Fruit fly (Drosophila melanogaster): Measurements from ENCODE around the gene CG15545.

DNA sequence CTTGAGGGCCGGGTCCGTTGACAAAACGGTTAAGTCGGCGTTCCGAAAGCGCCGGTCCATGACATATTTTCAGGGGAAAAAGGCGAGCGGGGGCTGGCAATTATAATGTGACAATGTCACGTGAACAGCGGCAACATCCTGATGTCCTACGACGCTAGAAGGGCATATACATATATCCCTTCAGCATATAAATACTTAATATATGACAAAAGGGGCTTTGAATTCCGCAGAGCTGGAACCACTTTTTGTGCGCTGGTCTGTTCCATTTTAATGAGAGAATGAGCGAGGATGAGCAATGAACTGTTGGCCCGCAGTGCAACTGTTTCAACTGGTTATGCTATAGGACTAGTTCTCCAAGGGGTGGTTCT lies 11.6 kb downstream of the CG15545 start:
- TF ChIP-seq CG34376 (GFP tag; optimal IDR thresholded peaks at IDR 0.05) (no peak), Scr (GFP tag; IDR thresholded peaks at IDR 0.05; ENCODE audit: partially characterized antibody) (no peak), slou (GFP tag; optimal IDR thresholded peaks at IDR 0.05) (no peak), Hr51 (GFP tag; optimal IDR thresholded peaks at IDR 0.05) (no peak), D19A (tag; optimal IDR thresholded peaks at IDR 0.05) (no peak), CG7556 (GFP tag; optimal IDR thresholded peaks at IDR 0.05) (no peak), sqz (GFP tag; optimal IDR thresholded peaks at IDR 0.05) (no peak), fru (optimal IDR thresholded peaks at IDR 0.05) (no peak), insv (GFP tag; optimal IDR thresholded peaks at IDR 0.05) (no peak), usp (GFP tag; optimal IDR thresholded peaks at IDR 0.05) (no peak), Dek (tag; optimal IDR thresholded peaks at IDR 0.05) (no peak), Bteb2 (GFP tag; optimal IDR thresholded peaks at IDR 0.05) (no peak)
